Worm (Caenorhabditis elegans): ENCODE measurements around the gene F33H12.1.
"Not testable (repeated sequence)": the region's sequence is repeated elsewhere in the genome, so short reads cannot be mapped to it uniquely, and the experiment has no call there.

F33H12.1 gene

DNA sequence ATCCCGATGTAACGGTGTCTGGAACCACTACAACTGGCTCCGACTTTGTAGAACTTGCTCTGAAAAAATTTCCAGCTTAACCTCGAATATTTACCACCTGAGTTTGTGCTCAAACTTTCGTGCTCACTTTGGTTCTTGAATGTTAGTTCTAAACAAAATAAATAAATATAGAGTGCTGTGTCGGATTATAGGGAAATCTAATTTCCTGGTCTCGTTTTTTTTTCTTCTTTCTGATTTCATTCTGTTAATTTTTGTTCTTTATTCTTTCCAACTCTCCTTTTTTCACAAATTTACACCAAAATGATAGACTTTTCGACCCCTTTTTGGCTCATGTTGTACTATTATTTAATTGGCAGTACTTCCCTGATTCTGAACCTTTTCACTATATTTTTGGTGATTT is 29.0 kb downstream of the F33H12.1 start, which contains the start of gene sri-37:
TSS of gene sri-37 (plus strand) at position 301 of the 400 bp plus-strand sequence.
- TF ChIP-seq sma-3 (GFP tag; optimal IDR thresholded peaks at IDR 0.05) (no peak), R02D3.7 (tag; optimal IDR thresholded peaks at IDR 0.05) (no peak), gmeb-1 (tag; optimal IDR thresholded peaks at IDR 0.05) (no peak), ceh-82 (tag; optimal IDR thresholded peaks at IDR 0.05) (no peak), egl-27 (tag; optimal IDR thresholded peaks at IDR 0.05) (no peak), mab-5 (tag; optimal IDR thresholded peaks at IDR 0.05) (no peak), F13H6.1 (tag; optimal IDR thresholded peaks at IDR 0.05) (no peak), zag-1 (tag; optimal IDR thresholded peaks at IDR 0.05) (no peak), mbf-1 (tag; optimal IDR thresholded peaks at IDR 0.05) (no peak), fos-1 (tag; optimal IDR thresholded peaks at IDR 0.05) (no peak), nhr-12 (tag; optimal IDR thresholded peaks at IDR 0.05) (no peak), nhr-21 (tag; optimal IDR thresholded peaks at IDR 0.05) (no peak), ama-1 (optimal IDR thresholded peaks at IDR 0.05) (no peak), unc-62 (GFP tag; optimal IDR thresholded peaks at IDR 0.05) (no peak), nhr-6 (tag; optimal IDR thresholded peaks at IDR 0.05) (no peak), lsy-2 (tag; optimal IDR thresholded peaks at IDR 0.05) (no peak), ceh-16 (tag; optimal IDR thresholded peaks at IDR 0.05) (no peak), lin-39 (tag; optimal IDR thresholded peaks at IDR 0.05) (no peak), nhr-11 (tag; optimal IDR thresholded peaks at IDR 0.05) (no peak), alr-1 (tag; optimal IDR thresholded peaks at IDR 0.05) (no peak)

DNA sequence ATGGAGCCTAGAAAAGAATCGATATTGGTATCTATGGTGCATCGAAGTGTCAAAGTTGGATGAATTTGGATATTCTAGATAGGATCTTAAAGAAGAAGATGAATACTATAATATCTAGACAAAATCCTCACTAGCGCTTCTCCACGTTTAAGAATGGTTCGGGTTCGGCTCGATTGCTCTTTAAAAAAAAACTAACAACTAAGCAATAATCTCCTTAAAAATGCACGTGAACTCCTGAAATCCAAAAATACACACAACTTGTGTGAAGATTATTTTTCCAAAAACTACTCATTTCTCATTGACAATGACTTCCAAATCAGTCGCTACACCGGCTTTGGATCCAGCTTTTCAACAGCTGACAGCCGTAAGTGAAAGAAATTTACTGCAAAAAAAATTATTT is 30.9 kb downstream of the F33H12.1 start, which contains the start of gene D2062.1:
TSS of gene D2062.1 (plus strand) at position 301 of the 400 bp plus-strand sequence.
- TF ChIP-seq alr-1 (tag; optimal IDR thresholded peaks at IDR 0.05): no peak
- no peak for TF ChIP-seq nhr-11 (tag; optimal IDR thresholded peaks at IDR 0.05)
- no peak for TF ChIP-seq elt-3 (tag; optimal IDR thresholded peaks at IDR 0.05)
- no peak for TF ChIP-seq F13H6.1 (tag; optimal IDR thresholded peaks at IDR 0.05)
- no peak for TF ChIP-seq nhr-129 (tag; optimal IDR thresholded peaks at IDR 0.05)
- TF ChIP-seq nhr-10 (tag; optimal IDR thresholded peaks at IDR 0.05): no peak
- no peak for TF ChIP-seq lin-11 (tag; optimal IDR thresholded peaks at IDR 0.05)
- no peak for TF ChIP-seq mdl-1 (tag; optimal IDR thresholded peaks at IDR 0.05)

DNA sequence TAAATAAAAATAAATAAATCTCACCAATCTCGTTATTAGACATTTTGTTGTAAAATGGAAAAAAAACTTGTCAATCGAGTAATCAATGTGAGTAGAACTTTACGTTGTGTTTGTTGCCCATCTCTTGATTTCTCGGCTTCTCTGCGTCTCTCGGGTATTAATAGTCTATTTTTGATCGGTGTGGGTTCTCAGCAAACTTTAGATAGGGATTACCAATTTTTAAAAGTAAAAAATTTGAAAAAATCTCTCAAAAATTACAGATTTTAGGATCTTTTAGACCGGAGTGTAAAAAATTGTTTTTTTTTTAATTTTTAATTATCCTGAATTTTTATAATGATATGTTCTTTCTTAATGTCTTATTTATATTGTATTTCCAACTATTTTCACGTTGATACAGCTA is 37.1 kb downstream of the F33H12.1 start, which contains the start of gene F22E5.21:
TSS of gene F22E5.21 (minus strand) at position 101 of the 400 bp plus-strand sequence.
- TF ChIP-seq ceh-16 (tag; optimal IDR thresholded peaks at IDR 0.05) (no peak), sma-3 (GFP tag; optimal IDR thresholded peaks at IDR 0.05) (no peak), lsy-2 (tag; optimal IDR thresholded peaks at IDR 0.05) (no peak), nhr-25 (tag; optimal IDR thresholded peaks at IDR 0.05) (no peak), peb-1 (tag; optimal IDR thresholded peaks at IDR 0.05) (no peak), unc-55 (GFP tag; optimal IDR thresholded peaks at IDR 0.05) (no peak), nhr-10 (tag; optimal IDR thresholded peaks at IDR 0.05) (no peak), nhr-6 (tag; optimal IDR thresholded peaks at IDR 0.05) (no peak), crh-2 (tag; optimal IDR thresholded peaks at IDR 0.05) (no peak), ztf-4 (tag; optimal IDR thresholded peaks at IDR 0.05) (no peak)

DNA sequence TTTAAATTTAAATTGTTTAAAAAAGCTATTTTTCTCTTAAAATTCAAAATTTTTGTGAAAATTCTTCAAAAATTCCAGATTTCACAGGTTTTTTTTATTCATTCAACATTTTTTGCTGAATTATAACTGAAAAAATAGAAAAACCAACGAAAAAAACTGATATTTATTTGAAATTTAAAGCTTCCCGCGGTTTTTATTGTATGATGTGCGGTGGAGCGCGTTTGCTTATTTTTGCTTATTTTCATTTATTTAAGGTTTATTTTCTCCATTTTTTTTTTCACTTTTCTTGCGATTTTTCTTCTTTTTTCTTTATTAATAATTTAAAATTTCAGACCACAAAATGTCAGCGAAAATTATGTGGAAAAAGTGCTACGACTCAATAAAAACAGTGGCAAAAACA is 37.8 kb downstream of the F33H12.1 start, which contains the start of gene F22E5.9:
TSS of gene F22E5.9 (plus strand) at position 327 of the 400 bp plus-strand sequence.
- peak; percentile 91 for TF ChIP-seq gmeb-1 (tag; optimal IDR thresholded peaks at IDR 0.05)
- TF ChIP-seq ceh-16 (tag; optimal IDR thresholded peaks at IDR 0.05): no peak
- no peak for TF ChIP-seq nhr-10 (tag; optimal IDR thresholded peaks at IDR 0.05)
- no peak for TF ChIP-seq lsy-2 (tag; optimal IDR thresholded peaks at IDR 0.05)
- peak; percentile 26 for TF ChIP-seq C34F6.9 (tag; optimal IDR thresholded peaks at IDR 0.05)
- TF ChIP-seq unc-55 (GFP tag; optimal IDR thresholded peaks at IDR 0.05): peak; percentile 61

DNA sequence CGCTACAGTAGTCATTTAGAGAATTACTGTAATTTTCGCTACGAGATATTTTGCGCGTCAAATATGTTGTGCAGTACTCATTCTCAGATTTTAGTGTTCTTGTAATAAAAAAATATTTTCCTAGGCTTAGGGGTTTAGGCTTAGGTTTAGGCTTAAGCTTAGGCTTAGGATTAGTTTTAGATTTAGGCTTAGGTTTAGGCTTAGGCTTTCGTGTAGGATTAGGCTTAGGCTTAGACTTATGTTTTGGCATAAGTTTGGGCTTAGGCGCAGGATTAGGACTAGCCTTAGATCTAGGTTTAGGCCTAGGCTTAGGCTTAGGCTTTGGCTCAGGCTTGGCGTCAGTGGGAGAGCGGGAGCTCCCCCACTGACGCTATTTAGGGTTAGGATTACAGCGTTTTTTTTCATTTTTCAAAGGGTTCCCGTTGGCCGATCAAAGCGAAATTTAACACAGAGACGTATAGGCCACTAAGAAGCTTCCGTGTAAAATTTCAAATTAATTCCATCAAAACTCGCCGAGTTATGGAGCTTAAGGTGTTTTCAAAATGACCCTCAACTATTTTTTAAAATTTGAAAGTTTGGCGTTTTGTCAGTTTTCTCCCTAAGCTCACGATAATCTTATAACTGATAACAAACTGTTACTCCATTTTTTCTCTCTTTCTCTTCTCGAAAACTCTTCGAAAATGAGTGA is 39.3 kb downstream of the F33H12.1 start, which contains the start of gene F22E5.8:
TSS of gene F22E5.8 (plus strand) at position 638 of the 688 bp plus-strand sequence.
- not testable (repeated sequence) for TF ChIP-seq crh-2 (tag; optimal IDR thresholded peaks at IDR 0.05); lin-13 (GFP tag; optimal IDR thresholded peaks at IDR 0.05); skn-1 (tag; optimal IDR thresholded peaks at IDR 0.05)

Measured in whole organism, L2 larva.